Fruit fly (Drosophila melanogaster) whole organism, embryonic: ENCODE measurements around the gene CG32147.

Experiments used
- ATbp ChIP-seq: fragments of 200-800 bp; sonication (Bioruptor generic); optimal IDR thresholded peaks from 2 replicates; lab custom pipeline; 2017; ENCODE audit warnings: missing biosample characterization, mild to moderate bottlenecking, missing genetic modification characterization, missing genetic modification reagents
- Abd-B ChIP-seq: fragments of 200-800 bp; sonication (Bioruptor generic); optimal IDR thresholded peaks from 2 replicates; lab custom pipeline; 2018; ENCODE audit warnings: missing biosample characterization, mild to moderate bottlenecking, missing genetic modification characterization, moderate library complexity
- BEAF-32 ChIP-seq: fragments of 200-800 bp; sonication (Bioruptor generic); optimal IDR thresholded peaks from 3 replicates; lab custom pipeline; 2017; ENCODE audit warnings: missing biosample characterization, missing genetic modification characterization, mild to moderate bottlenecking, moderate library complexity, missing genetic modification reagents
- Bgb ChIP-seq: fragments of 200-800 bp; sonication (Bioruptor generic); IDR thresholded peaks from 2 replicates; pipeline ENCODE4 v1.3.6; 2022; ENCODE audit warnings: missing biosample characterization, missing genetic modification characterization; ENCODE audit not compliant: partially characterized antibody
- CG10274 ChIP-seq: fragments of 200-800 bp; sonication (Bioruptor generic); optimal IDR thresholded peaks from 3 replicates; lab custom pipeline; 2017; ENCODE audit warnings: missing biosample characterization, mild to moderate bottlenecking, missing genetic modification characterization
- CG10565 ChIP-seq: fragments of 200-800 bp; sonication (Bioruptor generic); optimal IDR thresholded peaks from 3 replicates; lab custom pipeline; 2016; ENCODE audit warnings: missing biosample characterization, mild to moderate bottlenecking, missing genetic modification characterization
- CG11695 ChIP-seq: fragments of 200-800 bp; sonication (Bioruptor generic); IDR thresholded peaks from 3 replicates; pipeline ENCODE4 v1.3.6; 2022; ENCODE audit warnings: missing biosample characterization, missing genetic modification characterization
- CG11723 ChIP-seq: fragments of 200-800 bp; sonication (Bioruptor generic); optimal IDR thresholded peaks from 2 replicates; lab custom pipeline; 2017; ENCODE audit warnings: missing biosample characterization, mild to moderate bottlenecking, missing genetic modification characterization
- CG12155 ChIP-seq: fragments of 200-800 bp; sonication (Bioruptor generic); optimal IDR thresholded peaks from 3 replicates; lab custom pipeline; 2016; ENCODE audit warnings: missing biosample characterization, missing genetic modification characterization
- CG12769 ChIP-seq: fragments of 200-800 bp; sonication (Bioruptor generic); optimal IDR thresholded peaks from 2 replicates; lab custom pipeline; 2019; ENCODE audit warnings: missing biosample characterization, mild to moderate bottlenecking, missing genetic modification characterization, moderate library complexity
- CG13775 ChIP-seq: fragments of 200-800 bp; sonication (Bioruptor generic); optimal IDR thresholded peaks from 3 replicates; lab custom pipeline; 2017; ENCODE audit warnings: missing biosample characterization, mild to moderate bottlenecking, missing genetic modification characterization
- CG15269 ChIP-seq: fragments of 200-800 bp; sonication (Bioruptor generic); optimal IDR thresholded peaks from 2 replicates; lab custom pipeline; 2018; ENCODE audit warnings: missing biosample characterization, mild to moderate bottlenecking, missing genetic modification characterization, moderate library complexity
- CG18619 ChIP-seq: fragments of 200-800 bp; sonication (Bioruptor generic); optimal IDR thresholded peaks from 3 replicates; lab custom pipeline; 2017; ENCODE audit warnings: missing biosample characterization, mild to moderate bottlenecking, missing genetic modification characterization
- CG31224 ChIP-seq: fragments of 200-800 bp; sonication (Bioruptor generic); IDR thresholded peaks from 2 replicates; pipeline ENCODE4 v1.3.6; 2022; ENCODE audit warnings: missing biosample characterization, missing genetic modification characterization
- CG31388 ChIP-seq: fragments of 200-800 bp; sonication (Bioruptor generic); optimal IDR thresholded peaks from 2 replicates; lab custom pipeline; 2016; ENCODE audit warnings: missing biosample characterization, missing genetic modification characterization
- CG3726 ChIP-seq: fragments of 200-800 bp; sonication (Bioruptor generic); IDR thresholded peaks from 3 replicates; pipeline ENCODE4, ENCODE4 v1.3.6; 2022; ENCODE audit warnings: missing biosample characterization, missing genetic modification characterization
- CG43689 ChIP-seq: fragments of 200-800 bp; sonication (Bioruptor generic); IDR thresholded peaks from 2 replicates; pipeline ENCODE4 v1.3.6; 2022; ENCODE audit warnings: missing biosample characterization, missing genetic modification characterization
- CG4730 ChIP-seq: fragments of 200-800 bp; sonication (Bioruptor generic); IDR thresholded peaks from 2 replicates; pipeline ENCODE4 v1.3.6; 2022; ENCODE audit warnings: missing biosample characterization, missing genetic modification characterization
- CG6654 ChIP-seq: fragments of 200-800 bp; sonication (Bioruptor generic); optimal IDR thresholded peaks from 2 replicates; lab custom pipeline; 2017; ENCODE audit warnings: missing biosample characterization, mild to moderate bottlenecking, missing genetic modification characterization
- CG6813 ChIP-seq: fragments of 200-800 bp; sonication (Bioruptor generic); optimal IDR thresholded peaks from 2 replicates; lab custom pipeline; 2017; ENCODE audit warnings: missing biosample characterization, missing genetic modification characterization, mild to moderate bottlenecking, moderate library complexity, missing genetic modification reagents
- CG7271 ChIP-seq: fragments of 200-800 bp; sonication (Bioruptor generic); optimal IDR thresholded peaks from 2 replicates; lab custom pipeline; 2018; ENCODE audit warnings: missing biosample characterization, mild to moderate bottlenecking, missing genetic modification characterization, moderate library complexity
- CG7928 ChIP-seq: fragments of 200-800 bp; sonication (Bioruptor generic); optimal IDR thresholded peaks from 2 replicates; lab custom pipeline; 2017; ENCODE audit warnings: missing biosample characterization, mild to moderate bottlenecking, missing genetic modification characterization
- CG8359 ChIP-seq: fragments of 200-800 bp; sonication (Bioruptor generic); optimal IDR thresholded peaks from 2 replicates; lab custom pipeline; 2017; ENCODE audit warnings: missing biosample characterization, mild to moderate bottlenecking, missing genetic modification characterization, borderline replicate concordance
- CG9215 ChIP-seq: fragments of 200-800 bp; sonication (Bioruptor generic); IDR thresholded peaks from 2 replicates; pipeline ENCODE4 v1.3.6; 2022; ENCODE audit warnings: missing biosample characterization, missing genetic modification characterization
- CG9609 ChIP-seq: fragments of 200-800 bp; sonication (Bioruptor generic); optimal IDR thresholded peaks from 3 replicates; lab custom pipeline; 2016; ENCODE audit warnings: missing biosample characterization, missing genetic modification characterization
- D19B ChIP-seq: fragments of 200-800 bp; sonication (Bioruptor generic); optimal IDR thresholded peaks from 2 replicates; lab custom pipeline; 2017; ENCODE audit warnings: missing biosample characterization, mild to moderate bottlenecking, missing genetic modification characterization
- Ravus ChIP-seq: fragments of 200-800 bp; sonication (Bioruptor generic); IDR thresholded peaks from 2 replicates; pipeline ENCODE4 v1.3.6; 2022; ENCODE audit warnings: missing biosample characterization, missing genetic modification characterization
- Side ChIP-seq: fragments of 200-800 bp; sonication (Bioruptor generic); optimal IDR thresholded peaks from 2 replicates; lab custom pipeline; 2016; ENCODE audit warnings: missing biosample characterization, missing genetic modification characterization
- Ssrp ChIP-seq: fragments of 200-800 bp; sonication (Bioruptor generic); optimal IDR thresholded peaks from 2 replicates; lab custom pipeline; 2018; ENCODE audit warnings: missing biosample characterization, mild to moderate bottlenecking, missing genetic modification characterization, moderate library complexity
- Trl ChIP-seq, 3 experiments: fragments of >200 bp in 2 of 3; fragments of 200-800 bp in 1 of 3; sonication (Bioruptor generic) in 1 of 3; optimal IDR thresholded peaks; 2 replicates in 1 of 3; 3 replicates in 2 of 3; lab custom pipeline; 2016 to 2017; ENCODE audit warnings: missing biosample characterization in 1 of 3, missing genetic modification characterization in 1 of 3
- YL-1 ChIP-seq: fragments of 200-800 bp; sonication (Bioruptor generic); optimal IDR thresholded peaks from 3 replicates; lab custom pipeline; 2017; ENCODE audit warnings: missing biosample characterization, mild to moderate bottlenecking, missing genetic modification characterization
- ab ChIP-seq: fragments of 200-800 bp; sonication (Bioruptor generic); optimal IDR thresholded peaks from 2 replicates; lab custom pipeline; 2016; ENCODE audit warnings: missing biosample characterization, missing genetic modification characterization
- bbx ChIP-seq: fragments of 200-800 bp; sonication (Bioruptor generic); IDR thresholded peaks from 2 replicates; pipeline ENCODE4 v1.3.6; 2022; ENCODE audit warnings: missing biosample characterization, missing genetic modification characterization; ENCODE audit not compliant: partially characterized antibody
- br ChIP-seq: fragments of >200 bp; optimal IDR thresholded peaks from 2 replicates; lab custom pipeline; 2017
- ems ChIP-seq: fragments of 200-800 bp; sonication (Bioruptor generic); optimal IDR thresholded peaks from 3 replicates; lab custom pipeline; 2016; ENCODE audit warnings: missing biosample characterization, missing genetic modification characterization
- ewg ChIP-seq: fragments of 200-800 bp; sonication (Bioruptor generic); optimal IDR thresholded peaks from 3 replicates; lab custom pipeline; 2017; ENCODE audit warnings: mild to moderate bottlenecking, missing biosample characterization, missing genetic modification reagents, missing genetic modification characterization
- fd64A ChIP-seq: fragments of 200-800 bp; sonication (Bioruptor generic); optimal IDR thresholded peaks from 3 replicates; lab custom pipeline; 2018; ENCODE audit warnings: missing biosample characterization, mild to moderate bottlenecking, missing genetic modification characterization
- fd96Cb ChIP-seq: fragments of 200-800 bp; sonication (Bioruptor generic); optimal IDR thresholded peaks from 2 replicates; lab custom pipeline; 2018; ENCODE audit warnings: missing biosample characterization, mild to moderate bottlenecking, missing genetic modification characterization, moderate library complexity
- fu2 ChIP-seq: fragments of 200-800 bp; sonication (Bioruptor generic); optimal IDR thresholded peaks from 2 replicates; lab custom pipeline; 2016; ENCODE audit warnings: missing biosample characterization, missing genetic modification characterization
- grn ChIP-seq: fragments of 200-800 bp; sonication (Bioruptor generic); optimal IDR thresholded peaks from 3 replicates; lab custom pipeline; 2017; ENCODE audit warnings: missing biosample characterization, missing genetic modification characterization
- hbn ChIP-seq: fragments of 200-800 bp; sonication (Bioruptor generic); IDR thresholded peaks from 2 replicates; pipeline ENCODE4 v1.3.6; 2022; ENCODE audit warnings: missing biosample characterization, missing genetic modification characterization; ENCODE audit not compliant: partially characterized antibody
- hkb ChIP-seq, 2 experiments: fragments of 200-800 bp in 1 of 2; fragments of >200 bp in 1 of 2; sonication (Bioruptor generic) in 1 of 2; IDR thresholded peaks in 1 of 2; optimal IDR thresholded peaks in 1 of 2; 2 replicates each; pipeline versions ENCODE4 v1.3.6 to Lab custom; 2017 to 2022; ENCODE audit warnings: missing biosample characterization in 1 of 2, missing genetic modification characterization in 1 of 2
- jigr1 ChIP-seq: fragments of 200-800 bp; sonication (Bioruptor generic); IDR thresholded peaks from 3 replicates; pipeline ENCODE4 v1.3.6; 2022; ENCODE audit warnings: missing biosample characterization, missing genetic modification characterization
- lab ChIP-seq: fragments of 200-800 bp; sonication (Bioruptor generic); optimal IDR thresholded peaks from 3 replicates; lab custom pipeline; 2017; ENCODE audit warnings: missing biosample characterization, missing genetic modification characterization, mild to moderate bottlenecking, moderate library complexity, missing genetic modification reagents
- pita ChIP-seq: fragments of 200-800 bp; sonication (Bioruptor generic); optimal IDR thresholded peaks from 2 replicates; lab custom pipeline; 2017; ENCODE audit warnings: missing biosample characterization, mild to moderate bottlenecking, missing genetic modification characterization
- pzg ChIP-seq: fragments of 200-800 bp; sonication (Bioruptor generic); optimal IDR thresholded peaks from 3 replicates; lab custom pipeline; 2018; ENCODE audit warnings: missing biosample characterization, mild to moderate bottlenecking, missing genetic modification characterization, moderate library complexity
- so ChIP-seq: fragments of 200-800 bp; sonication (Bioruptor generic); IDR thresholded peaks from 3 replicates; pipeline ENCODE4 v1.3.6; 2022; ENCODE audit warnings: missing biosample characterization, missing genetic modification characterization

Gene CG32147

dm6 chr3L:15142004-15142890 lies 1.6 kb downstream of the CG32147 start, which contains the start of gene Pdi (continued):
- TF ChIP-seq fd96Cb (tag; lab: Kevin White, UChicago) (no peak), pita (GFP tag; lab: Kevin White, UChicago) (no peak), ATbp (GFP tag; lab: Kevin White, UChicago) (peak; percentile 6), CG12155 (GFP tag; lab: Kevin White, UChicago) (peak; percentile 17), CG11695 (GFP tag; lab: Robert Waterston, UW) (no peak), CG3726 (GFP tag; lab: Robert Waterston, UW) (no peak), grn (GFP tag; lab: Kevin White, UChicago) (no peak), CG9215 (no peak), CG4730 (no peak), CG12769 (tag; lab: Kevin White, UChicago) (peak; percentile 43), CG18619 (GFP tag; lab: Kevin White, UChicago) (no peak), YL-1 (GFP tag; lab: Kevin White, UChicago) (peak; percentile 81), CG8359 (no peak), CG6654 (GFP tag; lab: Kevin White, UChicago) (no peak), Ravus (no peak), CG7271 (no peak), CG31224 (GFP tag; lab: Robert Waterston, UW) (no peak), ems (GFP tag; lab: Kevin White, UChicago) (peak; percentile 35), CG9609 (GFP tag; lab: Kevin White, UChicago) (no peak), br (lab: Kevin White, UChicago) (no peak), Ssrp (tag; lab: Kevin White, UChicago) (no peak), Trl (optimal IDR thresholded peaks at IDR 0.05; lab: Kevin White, UChicago) (peak in 1 of 2 experiments; percentile 55), Trl (GFP tag; optimal IDR thresholded peaks at IDR 0.05; lab: Kevin White, UChicago) (no peak), fd64A (GFP tag; lab: Kevin White, UChicago) (no peak), BEAF-32 (GFP tag; lab: Kevin White, UChicago) (peak; percentile 85), Side (GFP tag; lab: Kevin White, UChicago) (peak; percentile 49), CG43689 (GFP tag; lab: Robert Waterston, UW) (no peak), ab (GFP tag; lab: Kevin White, UChicago) (no peak), Bgb (GFP tag; lab: Robert Waterston, UW) (peak; percentile 76), bbx (GFP tag; lab: Robert Waterston, UW) (peak; percentile 83), CG10274 (no peak), fu2 (GFP tag; lab: Kevin White, UChicago) (no peak), Abd-B (no peak), pzg (GFP tag; lab: Kevin White, UChicago) (peak; percentile 87), CG31388 (GFP tag; lab: Kevin White, UChicago) (no peak), CG15269 (tag; lab: Kevin White, UChicago) (peak; percentile 11), jigr1 (GFP tag; lab: Robert Waterston, UW) (no peak; the same call in 2 of the 3 replicates), CG6813 (GFP tag; lab: Kevin White, UChicago) (no peak), hbn (peak; percentile 64), D19B (GFP tag; lab: Kevin White, UChicago) (no peak), CG13775 (GFP tag; lab: Kevin White, UChicago) (peak; percentile 28), CG7928 (GFP tag; lab: Kevin White, UChicago) (peak; percentile 26), ewg (peak; percentile 10), CG11723 (GFP tag; lab: Kevin White, UChicago) (no peak), so (no peak), lab (GFP tag; lab: Kevin White, UChicago) (no peak), CG10565 (GFP tag; lab: Kevin White, UChicago) (no peak), hkb (optimal IDR thresholded peaks at IDR 0.05; lab: Kevin White, UChicago) (no peak), hkb (GFP tag; IDR thresholded peaks at IDR 0.05; lab: Robert Waterston, UW) (0 out of 2 replicates have a peak, but pooled peaks have one; percentile 18)
